Fruit fly (Drosophila melanogaster) whole organism, embryonic: ENCODE measurements around the gene Fer3HCH.
A peak's percentile ranks its signal among the peaks of the same experiment; 100 is the strongest.

ENCODE experiments used
- Aef1 ChIP-seq: fragments of 200-800 bp; sonication (Bioruptor generic); IDR thresholded peaks from 3 replicates; pipeline ENCODE4 v1.3.6; 2022; ENCODE audit warnings: missing biosample characterization, missing genetic modification characterization
- Bdp1 ChIP-seq: fragments of 200-800 bp; sonication (Bioruptor generic); optimal IDR thresholded peaks from 3 replicates; lab custom pipeline; 2016; ENCODE audit warnings: missing biosample characterization, missing genetic modification characterization
- C15 ChIP-seq: fragments of 200-800 bp; sonication (Bioruptor generic); IDR thresholded peaks from 3 replicates; pipeline ENCODE4 v1.3.6; 2022; ENCODE audit warnings: missing biosample characterization, missing genetic modification characterization
- CG10147 ChIP-seq: fragments of 200-800 bp; sonication (Bioruptor generic); optimal IDR thresholded peaks from 2 replicates; lab custom pipeline; 2019; ENCODE audit warnings: missing biosample characterization, mild to moderate bottlenecking, missing genetic modification characterization, moderate library complexity
- CG10366 ChIP-seq: fragments of 200-800 bp; sonication (Bioruptor generic); IDR thresholded peaks from 2 replicates; pipeline ENCODE4 v1.3.6; 2022; ENCODE audit warnings: missing biosample characterization, missing genetic modification characterization
- CG10543 ChIP-seq: fragments of 200-800 bp; sonication (Bioruptor generic); optimal IDR thresholded peaks from 3 replicates; lab custom pipeline; 2017; ENCODE audit warnings: missing biosample characterization, mild to moderate bottlenecking, missing genetic modification characterization, moderate library complexity
- CG1233 ChIP-seq: fragments of 200-800 bp; sonication (Bioruptor generic); optimal IDR thresholded peaks from 4 replicates; lab custom pipeline; 2018; ENCODE audit warnings: missing biosample characterization, mild to moderate bottlenecking, missing genetic modification characterization
- CG13296 ChIP-seq: fragments of 200-800 bp; sonication (Bioruptor generic); optimal IDR thresholded peaks from 3 replicates; lab custom pipeline; 2018; ENCODE audit warnings: missing biosample characterization, mild to moderate bottlenecking, missing genetic modification characterization
- CG18476 ChIP-seq: fragments of 200-800 bp; sonication (Bioruptor generic); optimal IDR thresholded peaks from 2 replicates; lab custom pipeline; 2016; ENCODE audit warnings: missing biosample characterization, mild to moderate bottlenecking, missing genetic modification characterization
- CG18764 ChIP-seq: fragments of 200-800 bp; sonication (Bioruptor generic); optimal IDR thresholded peaks from 3 replicates; lab custom pipeline; 2016; ENCODE audit warnings: missing biosample characterization, missing genetic modification characterization
- CG30431 ChIP-seq: fragments of 200-800 bp; sonication (Bioruptor generic); optimal IDR thresholded peaks from 2 replicates; lab custom pipeline; 2017; ENCODE audit warnings: missing biosample characterization, missing genetic modification characterization
- CG31441 ChIP-seq: fragments of 200-800 bp; sonication (Bioruptor generic); IDR thresholded peaks from 2 replicates; pipeline ENCODE4 v1.3.6; 2022; ENCODE audit warnings: missing biosample characterization, missing genetic modification characterization
- CG32767 ChIP-seq: fragments of 200-800 bp; sonication (Bioruptor generic); IDR thresholded peaks from 2 replicates; pipeline ENCODE4 v1.3.6; 2022; ENCODE audit warnings: missing biosample characterization, missing genetic modification characterization
- CG3995 ChIP-seq: fragments of 200-800 bp; sonication (Bioruptor generic); optimal IDR thresholded peaks from 3 replicates; lab custom pipeline; 2016; ENCODE audit warnings: missing biosample characterization, missing genetic modification characterization
- CG5953 ChIP-seq: fragments of 200-800 bp; sonication (Bioruptor generic); IDR thresholded peaks from 2 replicates; pipeline ENCODE4 v1.3.6; 2022; ENCODE audit warnings: missing biosample characterization, missing genetic modification characterization
- CG6175 ChIP-seq: fragments of 200-800 bp; sonication (Bioruptor generic); IDR thresholded peaks from 3 replicates; pipeline ENCODE4 v1.3.6; 2022; ENCODE audit warnings: missing biosample characterization, missing genetic modification characterization
- CG6254 ChIP-seq: fragments of 200-800 bp; sonication (Bioruptor generic); optimal IDR thresholded peaks from 3 replicates; lab custom pipeline; 2017; ENCODE audit warnings: mild to moderate bottlenecking, missing biosample characterization, missing genetic modification reagents, missing genetic modification characterization
- CG6854 ChIP-seq: fragments of 200-800 bp; sonication (Bioruptor generic); optimal IDR thresholded peaks from 3 replicates; lab custom pipeline; 2017; ENCODE audit warnings: missing biosample characterization, mild to moderate bottlenecking, missing genetic modification characterization
- CG7556 ChIP-seq: fragments of 200-800 bp; sonication (Bioruptor generic); optimal IDR thresholded peaks from 2 replicates; lab custom pipeline; 2017; ENCODE audit warnings: missing biosample characterization, mild to moderate bottlenecking, missing genetic modification characterization
- CG7963 ChIP-seq: fragments of 200-800 bp; sonication (Bioruptor generic); IDR thresholded peaks from 3 replicates; pipeline ENCODE4 v1.3.6; 2022; ENCODE audit warnings: missing biosample characterization, missing genetic modification characterization; ENCODE audit not compliant: partially characterized antibody
- CG8290 ChIP-seq, 3 experiments: fragments of 200-800 bp; sonication (Bioruptor generic); optimal IDR thresholded peaks; 2 replicates each; lab custom pipeline; 2016 to 2019; ENCODE audit warnings: missing biosample characterization in 3 of 3, missing genetic modification characterization in 3 of 3, mild to moderate bottlenecking in 2 of 3, moderate library complexity in 1 of 3
- CG8359 ChIP-seq: fragments of 200-800 bp; sonication (Bioruptor generic); optimal IDR thresholded peaks from 2 replicates; lab custom pipeline; 2017; ENCODE audit warnings: missing biosample characterization, mild to moderate bottlenecking, missing genetic modification characterization, borderline replicate concordance
- CG9437 ChIP-seq: fragments of 200-800 bp; sonication (Bioruptor generic); optimal IDR thresholded peaks from 2 replicates; lab custom pipeline; 2018; ENCODE audit warnings: missing biosample characterization, mild to moderate bottlenecking, missing genetic modification characterization
- CHES-1-like ChIP-seq: fragments of 200-800 bp; sonication (Bioruptor generic); optimal IDR thresholded peaks from 2 replicates; lab custom pipeline; 2016; ENCODE audit warnings: missing biosample characterization, missing genetic modification characterization
- Fer1 ChIP-seq: fragments of 200-800 bp; sonication (Bioruptor generic); optimal IDR thresholded peaks from 2 replicates; lab custom pipeline; 2017; ENCODE audit warnings: missing biosample characterization, mild to moderate bottlenecking, missing genetic modification characterization
- MESR4 ChIP-seq: fragments of 200-800 bp; sonication (Bioruptor generic); optimal IDR thresholded peaks from 2 replicates; lab custom pipeline; 2018; ENCODE audit warnings: missing biosample characterization, mild to moderate bottlenecking, missing genetic modification characterization, moderate library complexity
- Nf-YA ChIP-seq: fragments of 200-800 bp; sonication (Bioruptor generic); IDR thresholded peaks from 2 replicates; pipeline ENCODE4 v1.3.6; 2022; ENCODE audit warnings: missing biosample characterization, missing genetic modification characterization
- Nf-YB ChIP-seq: fragments of 200-800 bp; sonication (Bioruptor generic); optimal IDR thresholded peaks from 3 replicates; lab custom pipeline; 2019; ENCODE audit warnings: missing biosample characterization, mild to moderate bottlenecking, missing genetic modification characterization, moderate library complexity
- Opbp ChIP-seq: fragments of 200-800 bp; sonication (Bioruptor generic); IDR thresholded peaks from 3 replicates; pipeline ENCODE4 v1.3.6; 2022; ENCODE audit warnings: missing biosample characterization, missing genetic modification characterization; ENCODE audit not compliant: partially characterized antibody
- Ptx1 ChIP-seq: fragments of 200-800 bp; sonication (Bioruptor generic); IDR thresholded peaks from 2 replicates; pipeline ENCODE4 v1.3.6; 2022; ENCODE audit warnings: missing biosample characterization, missing genetic modification characterization
- Taf1 ChIP-seq: fragments of 200-800 bp; sonication (Bioruptor generic); IDR thresholded peaks from 2 replicates; pipeline ENCODE4 v1.3.6; 2022; ENCODE audit warnings: missing biosample characterization, missing genetic modification characterization
- abd-A ChIP-seq: fragments of 200-800 bp; sonication (Bioruptor generic); optimal IDR thresholded peaks from 3 replicates; lab custom pipeline; 2019; ENCODE audit warnings: missing biosample characterization, mild to moderate bottlenecking, missing genetic modification characterization, moderate library complexity
- bbx ChIP-seq: fragments of 200-800 bp; sonication (Bioruptor generic); IDR thresholded peaks from 2 replicates; pipeline ENCODE4 v1.3.6; 2022; ENCODE audit warnings: missing biosample characterization, missing genetic modification characterization; ENCODE audit not compliant: partially characterized antibody
- bsh ChIP-seq, 2 experiments: fragments of 200-800 bp; sonication (Bioruptor generic); optimal IDR thresholded peaks; 2 replicates each; lab custom pipeline; 2017 to 2018; ENCODE audit warnings: mild to moderate bottlenecking in 2 of 2, missing biosample characterization in 2 of 2, missing genetic modification characterization in 2 of 2, moderate library complexity in 1 of 2
- cato ChIP-seq: fragments of 200-800 bp; sonication (Bioruptor generic); optimal IDR thresholded peaks from 2 replicates; lab custom pipeline; 2016; ENCODE audit warnings: missing biosample characterization, missing genetic modification characterization, borderline replicate concordance
- chinmo ChIP-seq: fragments of 200-800 bp; sonication (Bioruptor generic); IDR thresholded peaks from 4 replicates; pipeline ENCODE4 v1.3.6; 2022; ENCODE audit warnings: missing biosample characterization, missing genetic modification characterization; ENCODE audit not compliant: partially characterized antibody
- eyg ChIP-seq: fragments of 200-800 bp; sonication (Bioruptor generic); optimal IDR thresholded peaks from 3 replicates; lab custom pipeline; 2016; ENCODE audit warnings: missing biosample characterization, missing genetic modification characterization
- gfzf ChIP-seq: fragments of 200-800 bp; sonication (Bioruptor generic); optimal IDR thresholded peaks from 2 replicates; lab custom pipeline; 2016; ENCODE audit warnings: missing biosample characterization, mild to moderate bottlenecking, missing genetic modification characterization, moderate library complexity
- gsb-n ChIP-seq: fragments of 200-800 bp; sonication (Bioruptor generic); optimal IDR thresholded peaks from 3 replicates; lab custom pipeline; 2018; ENCODE audit warnings: missing biosample characterization, mild to moderate bottlenecking, missing genetic modification characterization
- insv ChIP-seq, 2 experiments: fragments of 200-800 bp; sonication (Bioruptor generic); optimal IDR thresholded peaks; 3 replicates each; lab custom pipeline; 2016 to 2018; ENCODE audit warnings: missing biosample characterization in 2 of 2, missing genetic modification characterization in 2 of 2
- lilli ChIP-seq: fragments of 200-800 bp; sonication (Bioruptor generic); optimal IDR thresholded peaks from 3 replicates; lab custom pipeline; 2016; ENCODE audit warnings: missing biosample characterization, missing genetic modification characterization
- maf-S ChIP-seq: fragments of 200-800 bp; sonication (Bioruptor generic); optimal IDR thresholded peaks from 2 replicates; lab custom pipeline; 2016; ENCODE audit warnings: missing biosample characterization, missing genetic modification characterization
- mirr ChIP-seq: fragments of 200-800 bp; sonication (Bioruptor generic); optimal IDR thresholded peaks from 3 replicates; lab custom pipeline; 2018; ENCODE audit warnings: missing biosample characterization, mild to moderate bottlenecking, missing genetic modification characterization
- nau ChIP-seq: fragments of 200-800 bp; sonication (Bioruptor generic); optimal IDR thresholded peaks from 3 replicates; lab custom pipeline; 2017; ENCODE audit warnings: missing biosample characterization, mild to moderate bottlenecking, missing genetic modification characterization, missing genetic modification reagents
- pnt ChIP-seq: fragments of 200-800 bp; sonication (Bioruptor generic); optimal IDR thresholded peaks from 3 replicates; lab custom pipeline; 2016; ENCODE audit warnings: missing biosample characterization, missing genetic modification characterization
- sob ChIP-seq: fragments of 200-800 bp; sonication (Bioruptor generic); IDR thresholded peaks from 2 replicates; pipeline ENCODE4 v1.3.6; 2022; ENCODE audit warnings: missing biosample characterization, missing genetic modification characterization
- tio ChIP-seq: fragments of 200-800 bp; sonication (Bioruptor generic); optimal IDR thresholded peaks from 2 replicates; lab custom pipeline; 2017; ENCODE audit warnings: missing biosample characterization, missing genetic modification characterization, inconsistent platforms
- toy ChIP-seq: fragments of 200-800 bp; sonication (Bioruptor generic); IDR thresholded peaks from 2 replicates; pipeline ENCODE4 v1.3.6; 2022; ENCODE audit warnings: missing biosample characterization, missing genetic modification characterization
- wor ChIP-seq: fragments of 200-800 bp; sonication (Bioruptor generic); IDR thresholded peaks from 2 replicates; pipeline ENCODE4 v1.3.6; 2022; ENCODE audit warnings: missing biosample characterization, missing genetic modification characterization

Fer3HCH gene

DNA sequence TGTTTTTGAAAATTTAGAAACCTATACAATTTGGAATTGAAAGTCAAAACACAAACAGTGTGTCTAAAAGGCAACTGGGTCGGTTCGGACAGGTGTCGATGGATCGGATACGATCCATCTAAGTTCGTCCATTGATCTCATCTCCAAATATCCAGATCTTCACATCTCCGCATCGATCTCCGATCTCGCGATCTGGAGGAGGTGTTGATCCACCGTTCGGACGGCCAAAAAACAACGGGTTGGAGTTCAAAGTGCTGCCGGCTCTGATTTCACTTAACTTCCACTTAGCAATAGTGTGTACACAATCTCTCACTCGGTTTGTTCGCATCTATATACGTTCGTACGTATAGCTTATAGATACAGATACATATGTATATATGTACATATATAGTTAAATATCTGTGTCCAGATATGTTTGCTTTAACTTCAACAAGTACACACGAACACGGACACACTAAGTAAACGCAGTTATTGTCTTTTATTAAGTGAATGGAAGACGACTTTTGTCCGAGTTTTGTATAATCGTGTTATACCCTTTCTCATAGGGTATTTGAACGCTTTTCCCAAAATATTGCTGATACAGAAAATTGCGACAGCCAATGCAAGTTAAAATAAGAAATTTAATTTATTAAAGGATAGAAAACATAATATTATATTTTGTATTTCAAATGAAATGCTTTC is at the start of gene Fer3HCH (continued):
- TF ChIP-seq CHES-1-like (GFP tag; lab: Kevin White, UChicago) = no peak
- TF ChIP-seq CG32767 (GFP tag; lab: Robert Waterston, UW) = no peak
- TF ChIP-seq toy (GFP tag; lab: Robert Waterston, UW) = no peak
- no peak for TF ChIP-seq Aef1 (GFP tag; lab: Robert Waterston, UW)
- TF ChIP-seq CG8290 (GFP tag; optimal IDR thresholded peaks at IDR 0.05; lab: Kevin White, UChicago) = no peak
- peak in 1 of 2 experiments; percentile 47 for TF ChIP-seq CG8290 (tag; optimal IDR thresholded peaks at IDR 0.05; lab: Kevin White, UChicago)
- TF ChIP-seq wor (GFP tag; lab: Robert Waterston, UW) = no peak
- no peak for TF ChIP-seq CG30431
- TF ChIP-seq bsh (GFP tag; optimal IDR thresholded peaks at IDR 0.05; lab: Kevin White, UChicago) = peak in 1 of 2 experiments; percentile 20
- no peak for TF ChIP-seq nau (GFP tag; lab: Kevin White, UChicago)
- no peak for TF ChIP-seq pnt (GFP tag; lab: Kevin White, UChicago)
- no peak for TF ChIP-seq MESR4 (GFP tag; lab: Kevin White, UChicago)
- TF ChIP-seq bbx (GFP tag; lab: Robert Waterston, UW) = no peak
- no peak for TF ChIP-seq CG10147 (GFP tag; lab: Kevin White, UChicago)
- no peak for TF ChIP-seq CG9437 (GFP tag; lab: Kevin White, UChicago)
- TF ChIP-seq CG6254 (GFP tag; lab: Kevin White, UChicago) = no peak
- TF ChIP-seq CG8359 = no peak
- peak; percentile 9 for TF ChIP-seq Fer1 (GFP tag; lab: Kevin White, UChicago)
- TF ChIP-seq CG3995 (GFP tag; lab: Kevin White, UChicago) = no peak
- no peak for TF ChIP-seq insv (GFP tag; optimal IDR thresholded peaks at IDR 0.05; lab: Kevin White, UChicago)
- TF ChIP-seq CG31441 (GFP tag; lab: Robert Waterston, UW) = no peak
- TF ChIP-seq cato (GFP tag; lab: Kevin White, UChicago) = no peak
- peak; percentile 6 for TF ChIP-seq CG7556 (GFP tag; lab: Kevin White, UChicago)
- TF ChIP-seq mirr (GFP tag; lab: Kevin White, UChicago) = peak; percentile 33
- no peak for TF ChIP-seq maf-S (GFP tag; lab: Kevin White, UChicago)
- TF ChIP-seq CG10543 = no peak
- no peak for TF ChIP-seq CG18764 (GFP tag; lab: Kevin White, UChicago)
- peak; percentile 36 for TF ChIP-seq CG13296 (GFP tag; lab: Kevin White, UChicago)
- TF ChIP-seq chinmo (GFP tag; lab: Robert Waterston, UW) = no peak
- TF ChIP-seq Bdp1 (GFP tag; lab: Kevin White, UChicago) = no peak
- no peak for TF ChIP-seq tio (GFP tag; lab: Kevin White, UChicago)
- TF ChIP-seq CG6854 (GFP tag; lab: Kevin White, UChicago) = no peak
- TF ChIP-seq abd-A (tag; lab: Kevin White, UChicago) = no peak
- no peak for TF ChIP-seq C15
- no peak for TF ChIP-seq Opbp
- no peak for TF ChIP-seq gsb-n (tag; lab: Kevin White, UChicago)
- peak; percentile 12; the same call in 1 of the 2 replicates for TF ChIP-seq Ptx1
- TF ChIP-seq CG6175 (GFP tag; lab: Robert Waterston, UW) = no peak
- no peak for TF ChIP-seq CG18476 (GFP tag; lab: Kevin White, UChicago)
- no peak for TF ChIP-seq eyg (GFP tag; lab: Kevin White, UChicago)
- TF ChIP-seq Nf-YA = no peak
- no peak for TF ChIP-seq CG1233 (GFP tag; lab: Kevin White, UChicago)
- TF ChIP-seq CG5953 = no peak
- TF ChIP-seq lilli (GFP tag; lab: Kevin White, UChicago) = no peak
- no peak for TF ChIP-seq gfzf
- no peak for TF ChIP-seq Taf1 (GFP tag; lab: Robert Waterston, UW)
- TF ChIP-seq sob (GFP tag; lab: Robert Waterston, UW) = no peak
- TF ChIP-seq CG7963 = no peak
- TF ChIP-seq CG10366 (GFP tag; lab: Robert Waterston, UW) = no peak
- no peak for TF ChIP-seq Nf-YB (GFP tag; lab: Kevin White, UChicago)
